Worm (Caenorhabditis elegans) whole organism, early embryonic: ENCODE data around the gene irld-48.

Experiments
- B0310.2 ChIP-seq: sonication (generic microtip); optimal IDR thresholded peaks from 2 replicates; lab custom pipeline; 2016; ENCODE audit warnings: mild to moderate bottlenecking, missing genetic modification characterization, missing compliant biosample characterization
- F13C5.2 ChIP-seq: sonication (generic microtip); optimal IDR thresholded peaks from 2 replicates; lab custom pipeline; 2017; ENCODE audit warnings: mild to moderate bottlenecking, missing genetic modification characterization, inconsistent platforms, missing compliant biosample characterization
- aly-1 ChIP-seq: sonication (generic microtip); optimal IDR thresholded peaks from 2 replicates; lab custom pipeline; 2016; ENCODE audit warnings: missing genetic modification characterization, missing compliant biosample characterization
- ama-1 ChIP-seq: fragments of 150-350 bp; optimal IDR thresholded peaks from 2 replicates; lab custom pipeline; 2014
- ceh-36 ChIP-seq: sonication (generic microtip); optimal IDR thresholded peaks from 2 replicates; lab custom pipeline; 2016; ENCODE audit warnings: missing genetic modification characterization, inconsistent platforms, missing compliant biosample characterization
- ets-7 ChIP-seq: sonication (generic microtip); optimal IDR thresholded peaks from 2 replicates; lab custom pipeline; 2016; ENCODE audit warnings: missing genotype, missing genetic modification characterization, missing compliant biosample characterization
- flt-1 ChIP-seq: fragments of 200-800 bp; sonication (Bioruptor generic); IDR thresholded peaks from 2 replicates; pipeline ENCODE4 v1.3.6; 2022; ENCODE audit warnings: missing genetic modification characterization, missing compliant biosample characterization
- hmbx-1 ChIP-seq: sonication (generic microtip); optimal IDR thresholded peaks from 2 replicates; lab custom pipeline; 2016; ENCODE audit warnings: mild to moderate bottlenecking, missing genetic modification characterization, missing compliant biosample characterization
- hmg-4 ChIP-seq: fragments of 200-800 bp; sonication (Bioruptor generic); optimal IDR thresholded peaks from 2 replicates; lab custom pipeline; 2018; ENCODE audit warnings: mild to moderate bottlenecking, missing genetic modification characterization, missing compliant biosample characterization
- pes-1 ChIP-seq: fragments of 200-800 bp; sonication (Bioruptor generic); IDR thresholded peaks from 2 replicates; pipeline ENCODE4 v1.3.6; 2022; ENCODE audit warnings: missing genetic modification reagents, missing genetic modification characterization, missing compliant biosample characterization
- scrt-1 ChIP-seq: fragments of 200-800 bp; sonication (Bioruptor generic); IDR thresholded peaks from 2 replicates; pipeline ENCODE4 v1.3.6; 2022; ENCODE audit warnings: missing genetic modification characterization, missing compliant biosample characterization
- tbx-11 ChIP-seq: fragments of 200-800 bp; sonication (Bioruptor generic); IDR thresholded peaks from 2 replicates; pipeline ENCODE4 v1.3.6; 2022; ENCODE audit warnings: missing genetic modification characterization, missing compliant biosample characterization
- tbx-37 ChIP-seq: fragments of 200-800 bp; sonication (Bioruptor generic); conservative IDR thresholded peaks from 2 replicates; pipeline ENCODE4 v1.3.6; 2022; ENCODE audit warnings: missing genetic modification reagents, missing genetic modification characterization, missing compliant biosample characterization
- tra-4 ChIP-seq: sonication (generic microtip); optimal IDR thresholded peaks from 2 replicates; lab custom pipeline; 2017; ENCODE audit warnings: missing genetic modification characterization, missing compliant biosample characterization

DNA sequence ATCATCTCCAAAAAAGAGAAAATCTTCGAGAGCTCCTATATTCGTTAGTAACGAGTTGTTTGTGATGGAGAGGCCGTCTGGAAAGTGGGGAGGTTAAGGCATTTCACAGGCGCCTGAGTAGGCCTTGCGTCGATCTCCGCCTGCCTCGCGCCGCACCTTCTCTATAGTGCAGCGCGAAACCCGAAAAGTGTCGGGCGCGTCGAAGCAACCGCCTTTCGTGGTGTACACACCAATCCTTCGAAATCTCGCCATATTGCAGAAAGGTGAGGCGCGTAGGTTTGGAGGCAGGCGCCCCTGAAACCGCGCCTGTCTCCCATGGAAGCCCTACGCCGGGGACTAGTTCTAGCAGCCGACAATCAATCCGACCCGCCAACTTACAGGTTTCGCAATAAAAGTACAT is 26.0 kb upstream of the irld-48 start:
- TF ChIP-seq tbx-37 (GFP tag; lab: Robert Waterston, UW) = no peak
- TF ChIP-seq tbx-11 (GFP tag; lab: Robert Waterston, UW) = no peak
- TF ChIP-seq B0310.2 (tag; lab: Kevin White, UChicago) = no peak
- no peak for TF ChIP-seq ceh-36 (tag; lab: Kevin White, UChicago)
- TF ChIP-seq flt-1 (GFP tag; lab: Robert Waterston, UW) = no peak
- no peak for TF ChIP-seq ama-1 (lab: Kevin White, UChicago)
- TF ChIP-seq tra-4 (tag; lab: Kevin White, UChicago) = no peak
- no peak for TF ChIP-seq hmg-4
- no peak for TF ChIP-seq scrt-1
- no peak for TF ChIP-seq ets-7 (tag; lab: Kevin White, UChicago)
- TF ChIP-seq F13C5.2 (tag; lab: Kevin White, UChicago) = no peak
- TF ChIP-seq hmbx-1 (tag; lab: Kevin White, UChicago) = no peak
- TF ChIP-seq aly-1 (tag; lab: Kevin White, UChicago) = no peak
- TF ChIP-seq pes-1 (GFP tag; lab: Robert Waterston, UW) = no peak; the same call in 1 of the 2 replicates
